Fruit fly (Drosophila melanogaster) whole organism, larva: Measurements from ENCODE around the gene melt.

ENCODE experiments used
- noc ChIP-seq: fragments of 200-800 bp; sonication (Bioruptor generic); optimal IDR thresholded peaks from 3 replicates; lab custom pipeline; 2019; ENCODE audit warnings: missing biosample characterization, mild to moderate bottlenecking, missing genetic modification characterization, moderate library complexity

The melt gene

dm6 chr3L:7122136-7122535, 12.2 kb upstream of the melt start:
- TF ChIP-seq noc (tag; lab: Kevin White, UChicago): no peak

dm6 chr3L:7125289-7125955, 8.9 kb upstream of the melt start, which contains the start of the genes msl-3 and BBS1:
TSS of gene msl-3 (minus strand) at chr3L:7125533.
TSS of gene BBS1 (plus strand) at chr3L:7125905.
- TF ChIP-seq noc (tag; lab: Kevin White, UChicago): no peak

dm6 chr3L:7128214-7129008, 5.9 kb upstream of the melt start, which contains the start of the genes Acbp4 and Acbp6:
TSS of gene Acbp4 (minus strand) at chr3L:7128264.
TSS of gene Acbp6 (plus strand) at chr3L:7128903.
- TF ChIP-seq noc (tag; lab: Kevin White, UChicago): peak; percentile 37

- TF ChIP-seq noc (tag; lab: Kevin White, UChicago): no peak
Observed at dm6 chr3L:7130574-7130973, 3.7 kb upstream of the melt start, which contains the start of gene Acbp3. TSS of gene Acbp3 (plus strand) at chr3L:7130874.

dm6 chr3L:7131447-7131983, 2.8 kb upstream of the melt start, which contains the start of gene Acbp2:
TSS of gene Acbp2 (plus strand) at chr3L:7131863.
- TF ChIP-seq noc (tag; lab: Kevin White, UChicago): peak; percentile 61

dm6 chr3L:7132593-7132992, 1.7 kb upstream of the melt start:
- TF ChIP-seq noc (tag; lab: Kevin White, UChicago): peak; percentile 40

dm6 chr3L:7134818-7135217, 502 bp downstream of the melt start:
- TF ChIP-seq noc (tag; lab: Kevin White, UChicago): no peak

dm6 chr3L:7136663-7137062, 2.3 kb downstream of the melt start:
- no peak for TF ChIP-seq noc (tag; lab: Kevin White, UChicago)

dm6 chr3L:7137613-7138189, 3.4 kb downstream of the melt start:
- TF ChIP-seq noc (tag; lab: Kevin White, UChicago): no peak

- TF ChIP-seq noc (tag; lab: Kevin White, UChicago): no peak
Observed at dm6 chr3L:7143283-7143682, 9.0 kb downstream of the melt start.

dm6 chr3L:7147796-7148195, 13.5 kb downstream of the melt start:
- TF ChIP-seq noc (tag; lab: Kevin White, UChicago): no peak

- TF ChIP-seq noc (tag; lab: Kevin White, UChicago): no peak
Observed at dm6 chr3L:7149388-7149787, 15.1 kb downstream of the melt start.

dm6 chr3L:7149827-7150226, 15.5 kb downstream of the melt start:
- TF ChIP-seq noc (tag; lab: Kevin White, UChicago): no peak

- TF ChIP-seq noc (tag; lab: Kevin White, UChicago): no peak
Observed at dm6 chr3L:7150850-7151249, 16.5 kb downstream of the melt start.

dm6 chr3L:7151521-7152465, 17.5 kb downstream of the melt start:
- no peak for TF ChIP-seq noc (tag; lab: Kevin White, UChicago)
